Fruit fly (Drosophila melanogaster) whole organism, pupa: ENCODE measurements around the gene CG42238.

Experiments
- CG15710 ChIP-seq: fragments of 200-800 bp; sonication (Bioruptor generic); optimal IDR thresholded peaks from 2 replicates; lab custom pipeline; 2018; ENCODE audit warnings: missing biosample characterization, mild to moderate bottlenecking, missing genetic modification characterization, moderate library complexity
- CG17806 ChIP-seq: fragments of 200-800 bp; sonication (Bioruptor generic); optimal IDR thresholded peaks from 2 replicates; lab custom pipeline; 2018; ENCODE audit warnings: missing biosample characterization, mild to moderate bottlenecking, missing genetic modification characterization, moderate library complexity
- CG32121 ChIP-seq: fragments of 200-800 bp; sonication (Bioruptor generic); IDR thresholded peaks from 2 replicates; pipeline ENCODE4 v1.3.6; 2022; ENCODE audit warnings: missing biosample characterization, missing genetic modification characterization
- CG8301 ChIP-seq: fragments of 200-800 bp; sonication (Bioruptor generic); optimal IDR thresholded peaks from 2 replicates; lab custom pipeline; 2018; ENCODE audit warnings: missing biosample characterization, mild to moderate bottlenecking, missing genetic modification characterization
- EcR ChIP-seq: fragments of 200-800 bp; sonication (Bioruptor generic); optimal IDR thresholded peaks from 3 replicates; lab custom pipeline; 2019; ENCODE audit warnings: missing biosample characterization, missing genetic modification characterization, mild to moderate bottlenecking, moderate library complexity, missing genetic modification reagents

DNA sequence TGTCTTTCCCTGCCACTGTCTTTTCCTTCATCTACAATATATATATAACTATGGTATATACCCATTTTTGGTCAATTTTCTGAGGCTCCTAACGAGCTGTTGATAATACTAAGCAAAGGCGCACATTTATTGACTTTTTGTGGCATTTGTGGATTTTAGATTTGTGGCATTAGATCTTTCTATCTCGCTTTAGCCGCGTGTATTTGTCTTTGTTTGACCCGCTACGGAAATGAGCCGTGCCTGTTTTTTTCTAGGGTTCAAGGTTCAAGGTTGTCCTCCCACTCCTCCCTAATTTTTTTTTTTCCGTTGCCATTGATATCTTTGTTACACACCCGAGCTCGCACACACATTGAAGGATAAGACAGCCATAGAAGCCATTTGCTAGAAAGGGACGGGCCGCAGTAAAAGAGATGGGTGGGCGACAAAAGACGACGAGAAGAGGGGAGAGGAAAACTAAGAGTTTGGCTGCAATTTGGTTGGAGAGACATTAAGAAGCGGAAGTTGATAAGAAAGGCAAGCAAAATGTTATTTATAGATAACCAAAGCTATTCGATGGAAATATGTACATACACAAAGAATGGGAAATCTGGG lies 12.3 kb downstream of the CG42238 start:
- no peak for TF ChIP-seq CG8301
- TF ChIP-seq EcR (GFP tag; lab: Kevin White, UChicago), result no peak
- TF ChIP-seq CG32121, result no peak
- TF ChIP-seq CG15710 (tag; lab: Kevin White, UChicago), result no peak
- TF ChIP-seq CG17806, result no peak
